Fruit fly (Drosophila melanogaster) whole organism, embryonic: ENCODE results near the gene Ass.

Experiments
- Atf3 ChIP-seq: fragments of 200-800 bp; sonication (Bioruptor generic); optimal IDR thresholded peaks from 3 replicates; lab custom pipeline; 2016; ENCODE audit warnings: missing biosample characterization, missing genetic modification characterization
- Awh ChIP-seq: fragments of 200-800 bp; sonication (Bioruptor generic); IDR thresholded peaks from 2 replicates; pipeline ENCODE4, ENCODE4 v1.3.6; 2022; ENCODE audit warnings: missing biosample characterization, missing genetic modification characterization
- Blimp-1 ChIP-seq: fragments of 200-800 bp; sonication (Bioruptor generic); optimal IDR thresholded peaks from 3 replicates; lab custom pipeline; 2018; ENCODE audit warnings: missing biosample characterization, missing genetic modification characterization, mild to moderate bottlenecking, moderate library complexity, missing genetic modification reagents
- CG11085 ChIP-seq: fragments of 200-800 bp; sonication (Bioruptor generic); IDR thresholded peaks from 2 replicates; pipeline ENCODE4 v1.3.6; 2022; ENCODE audit warnings: missing biosample characterization, missing genetic modification characterization
- CG11696 ChIP-seq: fragments of 200-800 bp; sonication (Bioruptor generic); IDR thresholded peaks from 2 replicates; pipeline ENCODE4 v1.3.6; 2022; ENCODE audit warnings: missing biosample characterization, missing genetic modification characterization
- CG13424 ChIP-seq: fragments of 200-800 bp; sonication (Bioruptor generic); optimal IDR thresholded peaks from 2 replicates; lab custom pipeline; 2019; ENCODE audit warnings: missing biosample characterization, mild to moderate bottlenecking, missing genetic modification characterization, moderate library complexity
- CG13624 ChIP-seq: fragments of 200-800 bp; sonication (Bioruptor generic); optimal IDR thresholded peaks from 2 replicates; lab custom pipeline; 2016; ENCODE audit warnings: missing biosample characterization, missing genetic modification characterization
- CG1602 ChIP-seq: fragments of 200-800 bp; sonication (Bioruptor generic); optimal IDR thresholded peaks from 3 replicates; lab custom pipeline; 2016; ENCODE audit warnings: missing biosample characterization, missing genetic modification characterization
- CG1647 ChIP-seq: fragments of 200-800 bp; sonication (Bioruptor generic); optimal IDR thresholded peaks from 3 replicates; lab custom pipeline; 2016; ENCODE audit warnings: missing biosample characterization, missing genetic modification characterization
- CG16815 ChIP-seq: fragments of 200-800 bp; sonication (Bioruptor generic); optimal IDR thresholded peaks from 3 replicates; lab custom pipeline; 2017; ENCODE audit warnings: missing biosample characterization, mild to moderate bottlenecking, missing genetic modification characterization
- CG17385 ChIP-seq: fragments of 200-800 bp; sonication (Bioruptor generic); optimal IDR thresholded peaks from 3 replicates; lab custom pipeline; 2018; ENCODE audit warnings: missing biosample characterization, mild to moderate bottlenecking, missing genetic modification characterization
- CG17568 ChIP-seq: fragments of 200-800 bp; sonication (Bioruptor generic); optimal IDR thresholded peaks from 2 replicates; lab custom pipeline; 2018; ENCODE audit warnings: missing biosample characterization, mild to moderate bottlenecking, missing genetic modification characterization, moderate library complexity
- CG17612 ChIP-seq: fragments of 200-800 bp; sonication (Bioruptor generic); IDR thresholded peaks from 2 replicates; pipeline ENCODE4 v1.3.6; 2022; ENCODE audit warnings: missing biosample characterization, missing genetic modification characterization
- CG2199 ChIP-seq: fragments of 200-800 bp; sonication (Bioruptor generic); IDR thresholded peaks from 3 replicates; pipeline ENCODE4 v1.3.6; 2022; ENCODE audit warnings: missing biosample characterization, missing genetic modification characterization
- CG31224 ChIP-seq: fragments of 200-800 bp; sonication (Bioruptor generic); IDR thresholded peaks from 2 replicates; pipeline ENCODE4 v1.3.6; 2022; ENCODE audit warnings: missing biosample characterization, missing genetic modification characterization
- CG31441 ChIP-seq: fragments of 200-800 bp; sonication (Bioruptor generic); IDR thresholded peaks from 2 replicates; pipeline ENCODE4 v1.3.6; 2022; ENCODE audit warnings: missing biosample characterization, missing genetic modification characterization
- CG33557 ChIP-seq: fragments of 200-800 bp; sonication (Bioruptor generic); optimal IDR thresholded peaks from 2 replicates; lab custom pipeline; 2019; ENCODE audit warnings: missing biosample characterization, mild to moderate bottlenecking, missing genetic modification characterization, moderate library complexity
- CG4617 ChIP-seq: fragments of 200-800 bp; sonication (Bioruptor generic); optimal IDR thresholded peaks from 3 replicates; lab custom pipeline; 2016; ENCODE audit warnings: missing biosample characterization, missing genetic modification characterization, borderline replicate concordance
- CG6175 ChIP-seq: fragments of 200-800 bp; sonication (Bioruptor generic); IDR thresholded peaks from 3 replicates; pipeline ENCODE4 v1.3.6; 2022; ENCODE audit warnings: missing biosample characterization, missing genetic modification characterization
- CG7372 ChIP-seq: fragments of 200-800 bp; sonication (Bioruptor generic); IDR thresholded peaks from 2 replicates; pipeline ENCODE4 v1.3.6; 2022; ENCODE audit warnings: missing biosample characterization, missing genetic modification characterization
- CG9215 ChIP-seq: fragments of 200-800 bp; sonication (Bioruptor generic); IDR thresholded peaks from 2 replicates; pipeline ENCODE4 v1.3.6; 2022; ENCODE audit warnings: missing biosample characterization, missing genetic modification characterization
- CHES-1-like ChIP-seq: fragments of 200-800 bp; sonication (Bioruptor generic); optimal IDR thresholded peaks from 2 replicates; lab custom pipeline; 2016; ENCODE audit warnings: missing biosample characterization, missing genetic modification characterization
- Chrac-16 ChIP-seq: fragments of 200-800 bp; sonication (Bioruptor generic); optimal IDR thresholded peaks from 3 replicates; lab custom pipeline; 2016; ENCODE audit warnings: missing biosample characterization, missing genetic modification characterization
- Dad ChIP-seq: fragments of 200-800 bp; sonication (Bioruptor generic); optimal IDR thresholded peaks from 3 replicates; lab custom pipeline; 2016; ENCODE audit warnings: missing biosample characterization, missing genetic modification characterization
- Dbx ChIP-seq: fragments of 200-800 bp; sonication (Bioruptor generic); IDR thresholded peaks from 3 replicates; pipeline ENCODE4 v1.3.6; 2022; ENCODE audit warnings: missing biosample characterization, missing genetic modification characterization
- Dip3 ChIP-seq: fragments of 200-800 bp; sonication (Bioruptor generic); optimal IDR thresholded peaks from 3 replicates; lab custom pipeline; 2016; ENCODE audit warnings: missing biosample characterization, missing genetic modification characterization
- H15 ChIP-seq: fragments of 200-800 bp; sonication (Bioruptor generic); IDR thresholded peaks from 3 replicates; pipeline ENCODE4 v1.3.6; 2022; ENCODE audit warnings: missing biosample characterization, missing genetic modification characterization
- Hr39 ChIP-seq: fragments of >200 bp; optimal IDR thresholded peaks from 2 replicates; lab custom pipeline; 2017
- NfI ChIP-seq: fragments of 200-800 bp; sonication (Bioruptor generic); optimal IDR thresholded peaks from 3 replicates; lab custom pipeline; 2018; ENCODE audit warnings: missing biosample characterization, mild to moderate bottlenecking, missing genetic modification characterization, moderate library complexity
- Oaz ChIP-seq: fragments of 200-800 bp; sonication (Bioruptor generic); IDR thresholded peaks from 2 replicates; pipeline ENCODE4 v1.3.6; 2022; ENCODE audit warnings: missing biosample characterization, missing genetic modification characterization
- Scr ChIP-seq: fragments of 200-800 bp; sonication (Bioruptor generic); IDR thresholded peaks from 2 replicates; pipeline ENCODE4 v1.3.6; 2022; ENCODE audit warnings: missing biosample characterization, missing genetic modification characterization; ENCODE audit not compliant: partially characterized antibody
- bcd ChIP-seq: fragments of 200-800 bp; sonication (Bioruptor generic); optimal IDR thresholded peaks from 2 replicates; lab custom pipeline; 2017; ENCODE audit warnings: missing biosample characterization, mild to moderate bottlenecking, missing genetic modification characterization
- bowl ChIP-seq: fragments of 200-800 bp; sonication (Bioruptor generic); IDR thresholded peaks from 2 replicates; pipeline ENCODE4 v1.3.6; 2022; ENCODE audit warnings: missing biosample characterization, missing genetic modification characterization
- chinmo ChIP-seq: fragments of 200-800 bp; sonication (Bioruptor generic); IDR thresholded peaks from 4 replicates; pipeline ENCODE4 v1.3.6; 2022; ENCODE audit warnings: missing biosample characterization, missing genetic modification characterization; ENCODE audit not compliant: partially characterized antibody
- fu2 ChIP-seq: fragments of 200-800 bp; sonication (Bioruptor generic); optimal IDR thresholded peaks from 2 replicates; lab custom pipeline; 2016; ENCODE audit warnings: missing biosample characterization, missing genetic modification characterization
- jing ChIP-seq: fragments of 200-800 bp; sonication (Bioruptor generic); optimal IDR thresholded peaks from 2 replicates; lab custom pipeline; 2018; ENCODE audit warnings: missing biosample characterization, mild to moderate bottlenecking, missing genetic modification characterization
- jumu ChIP-seq: fragments of 200-800 bp; sonication (Bioruptor generic); optimal IDR thresholded peaks from 3 replicates; lab custom pipeline; 2016; ENCODE audit warnings: missing biosample characterization, missing genetic modification characterization
- kay ChIP-seq: fragments of 200-800 bp; sonication (Bioruptor generic); optimal IDR thresholded peaks from 2 replicates; lab custom pipeline; 2016; ENCODE audit warnings: missing biosample characterization, missing genetic modification characterization
- ken ChIP-seq: fragments of 200-800 bp; sonication (Bioruptor generic); IDR thresholded peaks from 3 replicates; pipeline ENCODE4 v1.3.6; 2022; ENCODE audit warnings: missing biosample characterization, missing genetic modification characterization
- lov ChIP-seq, 2 experiments: fragments of 200-800 bp in 1 of 2; fragments of >200 bp in 1 of 2; sonication (Bioruptor generic) in 1 of 2; IDR thresholded peaks in 1 of 2; optimal IDR thresholded peaks in 1 of 2; 2 replicates in 1 of 2; 3 replicates in 1 of 2; pipeline versions ENCODE4 v1.3.6 to Lab custom; 2017 to 2022; ENCODE audit warnings: missing biosample characterization in 1 of 2, missing genetic modification characterization in 1 of 2
- nerfin-2 ChIP-seq: fragments of 200-800 bp; sonication (Bioruptor generic); IDR thresholded peaks from 2 replicates; pipeline ENCODE4 v1.3.6; 2022; ENCODE audit warnings: missing biosample characterization, missing genetic modification characterization; ENCODE audit not compliant: partially characterized antibody
- pfk ChIP-seq: fragments of 200-800 bp; sonication (Bioruptor generic); optimal IDR thresholded peaks from 2 replicates; lab custom pipeline; 2018; ENCODE audit warnings: missing biosample characterization, mild to moderate bottlenecking, missing genetic modification characterization, moderate library complexity
- pho ChIP-seq: fragments of 200-800 bp; sonication (Bioruptor generic); optimal IDR thresholded peaks from 2 replicates; lab custom pipeline; 2016; ENCODE audit warnings: missing biosample characterization, missing genetic modification characterization
- phol ChIP-seq: fragments of 200-800 bp; sonication (Bioruptor generic); optimal IDR thresholded peaks from 3 replicates; lab custom pipeline; 2018; ENCODE audit warnings: missing biosample characterization, mild to moderate bottlenecking, missing genetic modification characterization, moderate library complexity
- ro ChIP-seq: fragments of 200-800 bp; sonication (Bioruptor generic); IDR thresholded peaks from 2 replicates; pipeline ENCODE4 v1.3.6; 2022; ENCODE audit warnings: missing biosample characterization, missing genetic modification characterization
- scrt ChIP-seq: fragments of 200-800 bp; sonication (Bioruptor generic); optimal IDR thresholded peaks from 2 replicates; lab custom pipeline; 2018; ENCODE audit warnings: missing biosample characterization, mild to moderate bottlenecking, missing genetic modification characterization, moderate library complexity
- shn ChIP-seq: fragments of 200-800 bp; sonication (Bioruptor generic); optimal IDR thresholded peaks from 3 replicates; lab custom pipeline; 2016; ENCODE audit warnings: missing biosample characterization, missing genetic modification characterization
- slp2 ChIP-seq: fragments of 200-800 bp; sonication (Bioruptor generic); optimal IDR thresholded peaks from 2 replicates; lab custom pipeline; 2016; ENCODE audit warnings: missing biosample characterization, missing genetic modification characterization
- so ChIP-seq: fragments of 200-800 bp; sonication (Bioruptor generic); IDR thresholded peaks from 3 replicates; pipeline ENCODE4 v1.3.6; 2022; ENCODE audit warnings: missing biosample characterization, missing genetic modification characterization
- twi ChIP-seq: fragments of 200-800 bp; optimal IDR thresholded peaks from 2 replicates; lab custom pipeline; 2019; ENCODE audit warnings: missing biosample characterization, mild to moderate bottlenecking, missing genetic modification characterization, moderate library complexity
- unc-4 ChIP-seq: fragments of 200-800 bp; sonication (Bioruptor generic); IDR thresholded peaks from 2 replicates; pipeline ENCODE4 v1.3.6; 2022; ENCODE audit warnings: missing biosample characterization, missing genetic modification characterization; ENCODE audit not compliant: partially characterized antibody
- unpg ChIP-seq: fragments of 200-800 bp; sonication (Bioruptor generic); optimal IDR thresholded peaks from 3 replicates; lab custom pipeline; 2018; ENCODE audit warnings: missing biosample characterization, mild to moderate bottlenecking, missing genetic modification characterization, moderate library complexity

Gene Ass

dm6 chr3R:6646740-6647139 is 2.5 kb upstream of the Ass start, which contains the start of gene Taf1 (continued):
- no peak for TF ChIP-seq CG31224 (GFP tag; lab: Robert Waterston, UW)
- TF ChIP-seq unc-4 (GFP tag; lab: Robert Waterston, UW): no peak
- no peak for TF ChIP-seq NfI (GFP tag; lab: Kevin White, UChicago)
- no peak for TF ChIP-seq kay (GFP tag; lab: Kevin White, UChicago)
- no peak for TF ChIP-seq H15
- no peak for TF ChIP-seq Chrac-16 (GFP tag; lab: Kevin White, UChicago)
- TF ChIP-seq so (GFP tag; lab: Robert Waterston, UW): no peak
- TF ChIP-seq CG4617 (GFP tag; lab: Kevin White, UChicago): peak; percentile 98
- peak; percentile 90 for TF ChIP-seq CG2199 (GFP tag; lab: Robert Waterston, UW)
- no peak for TF ChIP-seq Oaz (GFP tag; lab: Robert Waterston, UW)
- no peak for TF ChIP-seq ro
- no peak for TF ChIP-seq shn (GFP tag; lab: Kevin White, UChicago)
- TF ChIP-seq CG9215 (GFP tag; lab: Robert Waterston, UW): no peak
- no peak for TF ChIP-seq bcd
- no peak for TF ChIP-seq CG16815 (GFP tag; lab: Kevin White, UChicago)
- no peak for TF ChIP-seq twi (tag; lab: Kevin White, UChicago)
- TF ChIP-seq CG11085: no peak
- no peak for TF ChIP-seq CG7372 (GFP tag; lab: Robert Waterston, UW)
- no peak for TF ChIP-seq fu2 (GFP tag; lab: Kevin White, UChicago)
- TF ChIP-seq CG1602 (GFP tag; lab: Kevin White, UChicago): no peak
- TF ChIP-seq CG1647 (GFP tag; lab: Kevin White, UChicago): no peak
- TF ChIP-seq CG13424 (tag; lab: Kevin White, UChicago): no peak
- no peak for TF ChIP-seq Dad (GFP tag; lab: Kevin White, UChicago)
- TF ChIP-seq CG17612 (GFP tag; lab: Robert Waterston, UW): no peak
- no peak for TF ChIP-seq pfk
- peak; percentile 10 for TF ChIP-seq pho (GFP tag; lab: Kevin White, UChicago)
- TF ChIP-seq jumu (GFP tag; lab: Kevin White, UChicago): no peak
- TF ChIP-seq bowl (GFP tag; lab: Robert Waterston, UW): no peak
- TF ChIP-seq Dip3 (GFP tag; lab: Kevin White, UChicago): no peak
- TF ChIP-seq slp2 (GFP tag; lab: Kevin White, UChicago): no peak
- no peak for TF ChIP-seq CG17385 (GFP tag; lab: Kevin White, UChicago)
- TF ChIP-seq Awh: no peak
- TF ChIP-seq unpg (GFP tag; lab: Kevin White, UChicago): no peak
- TF ChIP-seq jing (GFP tag; lab: Kevin White, UChicago): no peak
- TF ChIP-seq phol (tag; lab: Kevin White, UChicago): peak; percentile 64
- no peak for TF ChIP-seq CG17568 (GFP tag; lab: Kevin White, UChicago)
- TF ChIP-seq CG31441 (GFP tag; lab: Robert Waterston, UW): no peak
- TF ChIP-seq scrt (GFP tag; lab: Kevin White, UChicago): no peak
- TF ChIP-seq CG33557 (GFP tag; lab: Kevin White, UChicago): no peak
- no peak for TF ChIP-seq Hr39 (lab: Kevin White, UChicago)
- no peak for TF ChIP-seq Atf3
- TF ChIP-seq Dbx (GFP tag; lab: Robert Waterston, UW): no peak
- TF ChIP-seq lov (optimal IDR thresholded peaks at IDR 0.05; lab: Kevin White, UChicago): no peak
- TF ChIP-seq lov (GFP tag; IDR thresholded peaks at IDR 0.05; lab: Robert Waterston, UW): no peak
- TF ChIP-seq chinmo (GFP tag; lab: Robert Waterston, UW): peak; percentile 86; the same call in 2 of the 4 replicates
- peak; percentile 37; the same call in 1 of the 2 replicates for TF ChIP-seq Scr
- TF ChIP-seq CG6175: no peak
- no peak for TF ChIP-seq nerfin-2 (GFP tag; lab: Robert Waterston, UW)
- TF ChIP-seq CG11696 (GFP tag; lab: Robert Waterston, UW): no peak
- TF ChIP-seq Blimp-1: no peak
- no peak for TF ChIP-seq ken
- no peak for TF ChIP-seq CHES-1-like (GFP tag; lab: Kevin White, UChicago)
- TF ChIP-seq CG13624 (GFP tag; lab: Kevin White, UChicago): peak; percentile 36
